Worm (Caenorhabditis elegans) whole organism, L4 larva: ENCODE results near the gene srv-1.

Source experiments
- aly-2 ChIP-seq: sonication (generic microtip); optimal IDR thresholded peaks from 2 replicates; lab custom pipeline; 2018; ENCODE audit warnings: missing biosample characterization, missing genetic modification characterization
- ama-1 ChIP-seq: fragments of 150-350 bp; optimal IDR thresholded peaks from 2 replicates; lab custom pipeline; 2014; ENCODE audit warnings: inconsistent platforms, mixed read lengths
- hmg-1.1 ChIP-seq: fragments of 200-800 bp; sonication (Bioruptor generic); IDR thresholded peaks from 2 replicates; pipeline ENCODE4 v1.3.6; 2022; ENCODE audit warnings: missing genetic modification reagents, missing genetic modification characterization, missing compliant biosample characterization
- lin-13 ChIP-seq: fragments of 150-350 bp; optimal IDR thresholded peaks from 2 replicates; lab custom pipeline; 2014; ENCODE audit warnings: missing biosample characterization, missing genetic modification reagents, missing genetic modification characterization
- nhr-28 ChIP-seq: fragments of 150-350 bp; optimal IDR thresholded peaks from 2 replicates; lab custom pipeline; 2014; ENCODE audit warnings: missing biosample characterization, missing genetic modification characterization
- nhr-77 ChIP-seq: fragments of 150-350 bp; optimal IDR thresholded peaks from 2 replicates; lab custom pipeline; 2014; ENCODE audit warnings: missing biosample characterization, missing genetic modification characterization
- pha-4 ChIP-seq, 2 experiments: fragments of 150-350 bp in 1 of 2; fragments of 200-800 bp in 1 of 2; sonication (Bioruptor generic) in 1 of 2; IDR thresholded peaks in 1 of 2; optimal IDR thresholded peaks in 1 of 2; 2 replicates each; pipeline versions ENCODE4 v1.3.6 to Lab custom; 2014 to 2022; ENCODE audit warnings: missing genetic modification characterization in 2 of 2, missing genetic modification reagents in 2 of 2, missing biosample characterization in 1 of 2, missing compliant biosample characterization in 1 of 2
- snpc-4 ChIP-seq: fragments of 150-350 bp; optimal IDR thresholded peaks from 2 replicates; lab custom pipeline; 2014; ENCODE audit warnings: missing biosample characterization, missing genetic modification characterization
- unc-62 ChIP-seq, 3 experiments: fragments of 150-350 bp in 1 of 3; sonication (generic microtip); optimal IDR thresholded peaks in 2 of 3; peaks in 1 of 3; 1 replicate in 1 of 3; 2 replicates in 2 of 3; lab custom pipeline; 2014 to 2017; ENCODE audit warnings: missing biosample characterization in 3 of 3, missing genetic modification characterization in 3 of 3, missing genetic modification reagents in 3 of 3, missing genotype in 1 of 3
- vab-7 ChIP-seq: fragments of 200-800 bp; sonication (Bioruptor generic); IDR thresholded peaks from 2 replicates; pipeline ENCODE4 v1.3.6; 2022; ENCODE audit warnings: missing genetic modification reagents, missing genetic modification characterization, missing compliant biosample characterization
- zag-1 ChIP-seq: fragments of 150-350 bp; optimal IDR thresholded peaks from 2 replicates; lab custom pipeline; 2014; ENCODE audit warnings: missing biosample characterization, missing genetic modification characterization

ce11 chrIII:6837320-6837719, 12.9 kb upstream of the srv-1 start:
- TF ChIP-seq pha-4 (GFP tag; IDR thresholded peaks at IDR 0.05; lab: Robert Waterston, UW) (no peak), pha-4 (tag; optimal IDR thresholded peaks at IDR 0.05; lab: Kevin White, UChicago) (no peak), vab-7 (GFP tag; lab: Robert Waterston, UW) (no peak), snpc-4 (tag; lab: Kevin White, UChicago) (no peak), lin-13 (GFP tag; lab: Kevin White, UChicago) (no peak), nhr-28 (tag; lab: Kevin White, UChicago) (no peak), unc-62 (GFP tag; optimal IDR thresholded peaks at IDR 0.05 in 1 of 2; lab: Kevin White, UChicago) (no peak), unc-62 (tag; optimal IDR thresholded peaks at IDR 0.05; lab: Kevin White, UChicago) (no peak), hmg-1.1 (GFP tag; lab: Robert Waterston, UW) (no peak), ama-1 (lab: Kevin White, UChicago) (no peak), nhr-77 (no peak), zag-1 (tag; lab: Kevin White, UChicago) (no peak), aly-2 (no peak)
